Worm (Caenorhabditis elegans) whole organism, L1 larva: ENCODE results near the gene ZK1240.6.

ENCODE experiments used
- C16A3.4 ChIP-seq: fragments of 150-350 bp; optimal IDR thresholded peaks from 2 replicates; lab custom pipeline; 2014; ENCODE audit warnings: missing biosample characterization, missing genetic modification characterization
- ceh-90 ChIP-seq: sonication (generic microtip); optimal IDR thresholded peaks from 2 replicates; lab custom pipeline; 2016; ENCODE audit warnings: missing genetic modification characterization, missing compliant biosample characterization
- ces-1 ChIP-seq: fragments of 150-350 bp; optimal IDR thresholded peaks from 2 replicates; lab custom pipeline; 2014; ENCODE audit warnings: missing biosample characterization, missing genetic modification reagents, missing genetic modification characterization
- dsc-1 ChIP-seq: sonication (generic microtip); optimal IDR thresholded peaks from 2 replicates; lab custom pipeline; 2016; ENCODE audit warnings: mild to moderate bottlenecking, missing genetic modification characterization, missing compliant biosample characterization
- egl-27 ChIP-seq, 2 experiments: fragments of 150-350 bp in 1 of 2; sonication (generic microtip); optimal IDR thresholded peaks; 3 replicates each; lab custom pipeline; 2017 to 2018; ENCODE audit warnings: missing biosample characterization in 2 of 2, missing genetic modification characterization in 2 of 2, missing genetic modification reagents in 2 of 2
- ets-5 ChIP-seq: fragments of 200-800 bp; sonication (Bioruptor generic); IDR thresholded peaks from 2 replicates; pipeline ENCODE4 v1.3.6; 2022; ENCODE audit warnings: missing genetic modification characterization, missing compliant biosample characterization
- lir-3 ChIP-seq: sonication (generic microtip); optimal IDR thresholded peaks from 2 replicates; lab custom pipeline; 2016; ENCODE audit warnings: mild to moderate bottlenecking, missing genetic modification characterization, moderate library complexity, missing compliant biosample characterization; ENCODE audit not compliant: poor library complexity
- mep-1 ChIP-seq: fragments of 150-350 bp; optimal IDR thresholded peaks from 2 replicates; lab custom pipeline; 2014; ENCODE audit warnings: missing biosample characterization, missing genetic modification characterization
- nhr-28 ChIP-seq: fragments of 150-350 bp; optimal IDR thresholded peaks from 2 replicates; lab custom pipeline; 2014; ENCODE audit warnings: missing biosample characterization, missing genetic modification characterization
- nhr-71 ChIP-seq: sonication (generic microtip); optimal IDR thresholded peaks from 2 replicates; lab custom pipeline; 2016; ENCODE audit warnings: mild to moderate bottlenecking, missing genetic modification characterization, moderate library complexity, missing compliant biosample characterization
- nhr-76 ChIP-seq: sonication (generic microtip); optimal IDR thresholded peaks from 2 replicates; lab custom pipeline; 2017; ENCODE audit warnings: missing biosample characterization, missing genetic modification characterization
- nhr-85 ChIP-seq: sonication (generic microtip); peaks from one replicate; lab custom pipeline; 2016; ENCODE audit warnings: missing genetic modification characterization, inconsistent platforms, missing compliant biosample characterization
- sox-4 ChIP-seq: sonication (generic microtip); optimal IDR thresholded peaks from 2 replicates; lab custom pipeline; 2016; ENCODE audit warnings: missing genetic modification characterization, missing compliant biosample characterization
- unc-130 ChIP-seq: fragments of 150-350 bp; optimal IDR thresholded peaks from 2 replicates; lab custom pipeline; 2017; ENCODE audit warnings: missing biosample characterization, missing genetic modification characterization, inconsistent platforms
- vab-15 ChIP-seq: sonication (generic microtip); optimal IDR thresholded peaks from 2 replicates; lab custom pipeline; 2017; ENCODE audit warnings: missing genotype, mild to moderate bottlenecking, missing genetic modification characterization, missing compliant biosample characterization
- xbp-1 ChIP-seq: sonication (generic microtip); optimal IDR thresholded peaks from 2 replicates; lab custom pipeline; 2016; ENCODE audit warnings: missing genetic modification characterization, missing compliant biosample characterization

Gene ZK1240.6

ce11 chrII:2277418-2277817, 45.3 kb downstream of the ZK1240.6 start, which contains the start of gene K09F6.15:
TSS of gene K09F6.15 (minus strand) at chrII:2277518.
- no peak for TF ChIP-seq lir-3 (tag; lab: Kevin White, UChicago)
- TF ChIP-seq nhr-85 (tag; lab: Kevin White, UChicago): no peak
- TF ChIP-seq sox-4 (tag; lab: Kevin White, UChicago): no peak
- TF ChIP-seq dsc-1 (tag; lab: Kevin White, UChicago): no peak
- TF ChIP-seq C16A3.4 (tag; lab: Kevin White, UChicago): no peak
- TF ChIP-seq mep-1 (tag; lab: Kevin White, UChicago): no peak
- no peak for TF ChIP-seq ceh-90 (tag; lab: Kevin White, UChicago)
- TF ChIP-seq egl-27 (tag; optimal IDR thresholded peaks at IDR 0.05; lab: Kevin White, UChicago): no peak
- TF ChIP-seq xbp-1 (tag; lab: Kevin White, UChicago): no peak

DNA sequence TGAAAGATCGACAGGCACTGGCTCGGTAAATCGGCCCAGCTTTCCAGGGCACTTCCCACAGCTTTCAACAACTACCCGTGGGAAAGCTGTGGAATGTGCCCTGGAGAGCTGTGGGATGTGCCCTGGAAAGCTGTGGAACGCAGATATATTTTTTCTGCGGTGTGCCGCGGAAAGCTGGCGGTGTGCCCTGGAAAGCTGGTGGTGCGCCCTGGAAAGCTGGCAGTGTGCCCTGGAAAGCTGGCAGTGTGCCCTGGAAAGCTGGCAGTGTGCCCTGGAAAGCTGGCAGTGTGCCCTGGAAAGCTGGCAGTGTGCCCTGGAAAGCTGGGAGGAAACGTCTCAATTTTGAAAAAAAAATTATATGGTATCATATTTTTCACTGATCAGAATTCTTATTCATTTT, 49.0 kb downstream of the ZK1240.6 start:
- TF ChIP-seq vab-15 (tag; lab: Kevin White, UChicago) (no peak), nhr-76 (tag; lab: Kevin White, UChicago) (no peak), nhr-71 (tag; lab: Kevin White, UChicago) (no peak), ets-5 (GFP tag; lab: Robert Waterston, UW) (no peak), ces-1 (GFP tag; lab: Kevin White, UChicago) (no peak), nhr-28 (tag; lab: Kevin White, UChicago) (no peak), egl-27 (tag; optimal IDR thresholded peaks at IDR 0.05; lab: Kevin White, UChicago) (no peak), unc-130 (tag; lab: Kevin White, UChicago) (no peak), nhr-85 (tag; lab: Kevin White, UChicago) (no peak)
